Worm (Caenorhabditis elegans): ENCODE measurements around the gene cox-17.

- no peak for TF ChIP-seq hlh-8 (tag; optimal IDR thresholded peaks at IDR 0.05)
- no peak for TF ChIP-seq nfya-1 (tag; optimal IDR thresholded peaks at IDR 0.05)
- TF ChIP-seq nhr-11 (tag; optimal IDR thresholded peaks at IDR 0.05): no peak
- TF ChIP-seq elt-2 (tag; optimal IDR thresholded peaks at IDR 0.05): no peak
- no peak for TF ChIP-seq fkh-10 (GFP tag; optimal IDR thresholded peaks at IDR 0.05)
- TF ChIP-seq hlh-30 (tag; optimal IDR thresholded peaks at IDR 0.05; ENCODE audit: insufficient read depth): no peak
- no peak for TF ChIP-seq C38D4.7 (GFP tag; optimal IDR thresholded peaks at IDR 0.05)
- TF ChIP-seq ceh-14 (tag; optimal IDR thresholded peaks at IDR 0.05): no peak
- TF ChIP-seq npax-4 (tag; optimal IDR thresholded peaks at IDR 0.05): no peak
- TF ChIP-seq odd-2 (tag; optimal IDR thresholded peaks at IDR 0.05): no peak
- TF ChIP-seq Y22D7AL.16 (tag; optimal IDR thresholded peaks at IDR 0.05): no peak
- TF ChIP-seq dve-1 (tag; optimal IDR thresholded peaks at IDR 0.05): no peak
Observed at ce11 chrIII:175733-176132, 15.1 kb upstream of the cox-17 start, which contains the start of gene clec-148.
